Worm (Caenorhabditis elegans) whole organism, young adult: ENCODE measurements around the gene rnp-4.
A peak's percentile ranks its signal among the peaks of the same experiment; 100 is the strongest.

Experiments used
- C06A6.2 ChIP-seq: fragments of 200-800 bp; sonication (Bioruptor generic); conservative IDR thresholded peaks from 2 replicates; pipeline ENCODE4 v1.3.6; 2022; ENCODE audit warnings: missing genetic modification characterization, missing compliant biosample characterization
- F10E7.11 ChIP-seq: sonication (generic microtip); optimal IDR thresholded peaks from 2 replicates; lab custom pipeline; 2017; ENCODE audit warnings: mild to moderate bottlenecking, missing genetic modification characterization, moderate library complexity, missing compliant biosample characterization
- F52B5.7 ChIP-seq: sonication (generic microtip); optimal IDR thresholded peaks from 2 replicates; lab custom pipeline; 2016; ENCODE audit warnings: mild to moderate bottlenecking, missing genetic modification characterization, missing compliant biosample characterization
- K12H6.12 ChIP-seq: fragments of 200-800 bp; sonication (Bioruptor generic); optimal IDR thresholded peaks from 2 replicates; lab custom pipeline; 2018; ENCODE audit warnings: mild to moderate bottlenecking, missing genetic modification characterization, missing compliant biosample characterization
- Y53G8AR.9 ChIP-seq: fragments of 200-800 bp; sonication (Bioruptor generic); conservative IDR thresholded peaks from 2 replicates; pipeline ENCODE4 v1.3.6; 2022; ENCODE audit warnings: missing genetic modification reagents, missing genetic modification characterization, missing compliant biosample characterization
- Y56A3A.18 ChIP-seq: fragments of 200-800 bp; sonication (Bioruptor generic); IDR thresholded peaks from 2 replicates; pipeline ENCODE4 v1.3.6; 2022; ENCODE audit warnings: missing genetic modification reagents, missing genetic modification characterization, missing compliant biosample characterization
- Y95B8A.8 ChIP-seq: fragments of 200-800 bp; sonication (Bioruptor generic); IDR thresholded peaks from 2 replicates; pipeline ENCODE4 v1.3.6; 2022; ENCODE audit warnings: missing genetic modification reagents, missing genetic modification characterization, missing compliant biosample characterization
- attf-6 ChIP-seq: fragments of 200-800 bp; sonication (Bioruptor generic); IDR thresholded peaks from 2 replicates; pipeline ENCODE4 v1.3.6; 2022; ENCODE audit warnings: missing genetic modification reagents, missing genetic modification characterization, missing compliant biosample characterization
- ceh-58 ChIP-seq: fragments of 200-800 bp; sonication (Bioruptor generic); IDR thresholded peaks from 2 replicates; pipeline ENCODE4 v1.3.6; 2022; ENCODE audit warnings: missing genetic modification characterization, missing compliant biosample characterization
- dpff-1 ChIP-seq: sonication (generic microtip); optimal IDR thresholded peaks from 2 replicates; lab custom pipeline; 2017; ENCODE audit warnings: mild to moderate bottlenecking, missing genetic modification characterization, missing compliant biosample characterization
- ekl-4 ChIP-seq: fragments of 200-800 bp; sonication (Bioruptor generic); IDR thresholded peaks from 2 replicates; pipeline ENCODE4 v1.3.6; 2022; ENCODE audit warnings: missing genetic modification reagents, missing genetic modification characterization, missing compliant biosample characterization
- hmg-20 ChIP-seq: fragments of 200-800 bp; sonication (Bioruptor generic); IDR thresholded peaks from 2 replicates; pipeline ENCODE4 v1.3.6; 2022; ENCODE audit warnings: missing genetic modification reagents, missing genetic modification characterization, missing compliant biosample characterization
- hsf-1 ChIP-seq: fragments of 200-800 bp; sonication (Bioruptor generic); IDR thresholded peaks from 2 replicates; pipeline ENCODE4 v1.3.6; 2022; ENCODE audit warnings: missing genetic modification reagents, missing genetic modification characterization, missing compliant biosample characterization
- let-526 ChIP-seq: fragments of 200-800 bp; sonication (Bioruptor generic); IDR thresholded peaks from 2 replicates; pipeline ENCODE4 v1.3.6; 2022; ENCODE audit warnings: missing genetic modification reagents, missing genetic modification characterization, missing compliant biosample characterization
- lin-26 ChIP-seq: fragments of 200-800 bp; sonication (Bioruptor generic); IDR thresholded peaks from 2 replicates; pipeline ENCODE4 v1.3.6; 2022; ENCODE audit warnings: missing genetic modification reagents, missing genetic modification characterization, missing compliant biosample characterization
- lin-35 ChIP-seq, 3 experiments: fragments of 150-350 bp in 2 of 3; sonication (generic microtip) in 1 of 3; optimal IDR thresholded peaks; 2 replicates each; lab custom pipeline; 2014 to 2018; ENCODE audit warnings: missing biosample characterization in 3 of 3, missing genetic modification characterization in 3 of 3, missing genetic modification reagents in 3 of 3
- mel-28 ChIP-seq: sonication (generic microtip); optimal IDR thresholded peaks from 2 replicates; lab custom pipeline; 2016; ENCODE audit warnings: borderline replicate concordance, mild to moderate bottlenecking, missing genetic modification characterization, missing compliant biosample characterization
- nfya-1 ChIP-seq: sonication (generic microtip); optimal IDR thresholded peaks from 2 replicates; lab custom pipeline; 2017; ENCODE audit warnings: antibody characterized with exemption, missing compliant biosample characterization, missing genetic modification characterization, borderline replicate concordance; ENCODE audit not compliant: insufficient read depth
- nfya-2 ChIP-seq: fragments of 200-800 bp; sonication (Bioruptor generic); IDR thresholded peaks from 2 replicates; pipeline ENCODE4 v1.3.6; 2022; ENCODE audit warnings: missing genetic modification reagents, missing genetic modification characterization, missing compliant biosample characterization
- nhr-120 ChIP-seq: fragments of 200-800 bp; sonication (Bioruptor generic); IDR thresholded peaks from 2 replicates; pipeline ENCODE4 v1.3.6; 2022; ENCODE audit warnings: missing genetic modification characterization, missing compliant biosample characterization
- nhr-80 ChIP-seq: sonication (generic microtip); optimal IDR thresholded peaks from 2 replicates; lab custom pipeline; 2016; ENCODE audit warnings: missing genetic modification characterization, missing compliant biosample characterization
- pbrm-1 ChIP-seq: fragments of 200-800 bp; sonication (Bioruptor generic); IDR thresholded peaks from 2 replicates; pipeline ENCODE4 v1.3.6; 2022; ENCODE audit warnings: missing genetic modification reagents, missing genetic modification characterization, missing compliant biosample characterization
- pha-4 ChIP-seq: fragments of 150-350 bp; sonication (generic microtip); optimal IDR thresholded peaks from 2 replicates; lab custom pipeline; 2014; ENCODE audit warnings: missing biosample characterization, missing genetic modification reagents, missing genetic modification characterization
- sdz-38 ChIP-seq: sonication (generic microtip); optimal IDR thresholded peaks from 2 replicates; lab custom pipeline; 2016; ENCODE audit warnings: missing genotype, missing genetic modification characterization, missing compliant biosample characterization
- snpc-1.3 ChIP-seq: sonication (generic microtip); optimal IDR thresholded peaks from 2 replicates; lab custom pipeline; 2017; ENCODE audit warnings: missing genetic modification characterization, mild to moderate bottlenecking, missing compliant biosample characterization, antibody characterized with exemption, moderate library complexity, missing genotype, missing genetic modification reagents; ENCODE audit not compliant: insufficient read depth
- tbp1 ChIP-seq: fragments of 200-800 bp; sonication (Bioruptor generic); optimal IDR thresholded peaks from 2 replicates; lab custom pipeline; 2018; ENCODE audit warnings: mild to moderate bottlenecking, missing genetic modification characterization, missing compliant biosample characterization
- unc-62 ChIP-seq: fragments of 150-350 bp; optimal IDR thresholded peaks from 2 replicates; lab custom pipeline; 2014; ENCODE audit warnings: missing biosample characterization, missing genetic modification reagents, missing genetic modification characterization
- xnd-1 ChIP-seq: sonication (generic microtip); optimal IDR thresholded peaks from 2 replicates; lab custom pipeline; 2016; ENCODE audit warnings: missing genotype, missing genetic modification reagents, missing genetic modification characterization, missing compliant biosample characterization
- zfh-2 ChIP-seq: fragments of 200-800 bp; sonication (Bioruptor generic); conservative IDR thresholded peaks from 2 replicates; pipeline ENCODE4 v1.3.6; 2022; ENCODE audit warnings: missing genetic modification reagents, missing genetic modification characterization, missing compliant biosample characterization
- ztf-18 ChIP-seq: sonication (generic microtip); optimal IDR thresholded peaks from 2 replicates; lab custom pipeline; 2016; ENCODE audit warnings: missing genotype, mild to moderate bottlenecking, missing genetic modification characterization, missing compliant biosample characterization
- ztf-22 ChIP-seq: fragments of 200-800 bp; sonication (Bioruptor generic); optimal IDR thresholded peaks from 2 replicates; lab custom pipeline; 2018; ENCODE audit warnings: mild to moderate bottlenecking, missing genetic modification characterization, moderate library complexity, missing compliant biosample characterization
- ztf-26 ChIP-seq: sonication (generic microtip); optimal IDR thresholded peaks from 2 replicates; lab custom pipeline; 2017; ENCODE audit warnings: missing genetic modification characterization, missing compliant biosample characterization
- ztf-28 ChIP-seq: fragments of 200-800 bp; sonication (Bioruptor generic); IDR thresholded peaks from 2 replicates; pipeline ENCODE4 v1.3.6; 2022; ENCODE audit warnings: missing genetic modification reagents, missing genetic modification characterization, missing compliant biosample characterization

rnp-4 gene

ce11 chrIII:4405986-4406385, at the start of gene rnp-4:
rnp-4 (plus strand) TSS chrIII:4406286.
- TF ChIP-seq F10E7.11 (tag; lab: Kevin White, UChicago) (no peak), snpc-1.3 (tag; lab: Kevin White, UChicago) (no peak), K12H6.12 (tag; lab: Kevin White, UChicago) (no peak), hsf-1 (GFP tag; lab: Robert Waterston, UW) (0 out of 2 replicates have a peak, but pooled peaks have one; percentile 29), xnd-1 (tag; lab: Kevin White, UChicago) (no peak), let-526 (GFP tag; lab: Robert Waterston, UW) (no peak), lin-26 (GFP tag; lab: Robert Waterston, UW) (peak; percentile 39; the same call in 1 of the 2 replicates), ekl-4 (GFP tag; lab: Robert Waterston, UW) (no peak), Y53G8AR.9 (GFP tag; lab: Robert Waterston, UW) (0 out of 2 replicates have a peak, but pooled peaks have one; percentile 17), lin-35 (GFP tag; optimal IDR thresholded peaks at IDR 0.05; lab: Kevin White, UChicago) (no peak), ztf-18 (tag; lab: Kevin White, UChicago) (no peak), sdz-38 (tag; lab: Kevin White, UChicago) (no peak), zfh-2 (GFP tag; lab: Robert Waterston, UW) (no peak), nfya-1 (tag; lab: Kevin White, UChicago) (no peak)

- TF ChIP-seq nfya-1 (tag; lab: Kevin White, UChicago) (no peak), pha-4 (no peak), C06A6.2 (no peak), ceh-58 (GFP tag; lab: Robert Waterston, UW) (no peak), dpff-1 (no peak), pbrm-1 (no peak)
Measured at ce11 chrIII:4356384-4356783, 49.7 kb upstream of the rnp-4 start, which contains the start of gene mnp-1. mnp-1 (plus strand) TSS chrIII:4356594.

- TF ChIP-seq Y56A3A.18: no peak
- peak; percentile 34 for TF ChIP-seq nhr-80 (tag; lab: Kevin White, UChicago)
Measured at ce11 chrIII:4357438-4357837, 48.6 kb upstream of the rnp-4 start.

- TF ChIP-seq hmg-20 (GFP tag; lab: Robert Waterston, UW) (no peak), Y95B8A.8 (GFP tag; lab: Robert Waterston, UW) (no peak)
- TF ChIP-seq, all 124 proteins: peak for 0
Measured at ce11 chrIII:4358345-4358744, 47.7 kb upstream of the rnp-4 start.

ce11 chrIII:4359208-4359607, 46.9 kb upstream of the rnp-4 start:
- TF ChIP-seq nhr-120 (GFP tag; lab: Robert Waterston, UW): no peak
- no peak for TF ChIP-seq ztf-22 (GFP tag; lab: Kevin White, UChicago)
- TF ChIP-seq unc-62 (GFP tag; lab: Kevin White, UChicago): no peak
- TF ChIP-seq ztf-28 (GFP tag; lab: Robert Waterston, UW): no peak
- TF ChIP-seq ztf-26: no peak
- TF ChIP-seq mel-28 (tag; lab: Kevin White, UChicago): no peak
- no peak for TF ChIP-seq hsf-1 (GFP tag; lab: Robert Waterston, UW)
- no peak for TF ChIP-seq attf-6 (GFP tag; lab: Robert Waterston, UW)
- TF ChIP-seq nfya-2 (GFP tag; lab: Robert Waterston, UW): no peak
- no peak for TF ChIP-seq F52B5.7 (tag; lab: Kevin White, UChicago)
- no peak for TF ChIP-seq tbp1 (GFP tag; lab: Kevin White, UChicago)
- TF ChIP-seq nhr-80 (tag; lab: Kevin White, UChicago): no peak
